Fruit fly (Drosophila melanogaster): ENCODE measurements around the gene ltl.

dm6 chr3L:7475270-7475669 lies 43.5 kb upstream of the ltl start, which contains the start of gene CG43292:
- TF ChIP-seq Dp (GFP tag; optimal IDR thresholded peaks at IDR 0.05) (no peak), CG7963 (GFP tag; IDR thresholded peaks at IDR 0.05; ENCODE audit: partially characterized antibody) (no peak), CG2116 (GFP tag; optimal IDR thresholded peaks at IDR 0.05) (no peak), PHDP (tag; optimal IDR thresholded peaks at IDR 0.05) (no peak), CG31365 (tag; optimal IDR thresholded peaks at IDR 0.05) (no peak), Meics (GFP tag; optimal IDR thresholded peaks at IDR 0.05) (no peak), CG10209 (GFP tag; optimal IDR thresholded peaks at IDR 0.05) (no peak)
